Fruit fly (Drosophila melanogaster) whole organism, embryonic: ENCODE measurements around the gene CG15418.

Experiments
- Asciz ChIP-seq: fragments of 200-800 bp; sonication (Bioruptor generic); optimal IDR thresholded peaks from 2 replicates; lab custom pipeline; 2017; ENCODE audit warnings: missing biosample characterization, mild to moderate bottlenecking, missing genetic modification characterization, missing genetic modification reagents
- B-H2 ChIP-seq: fragments of 200-800 bp; sonication (Bioruptor generic); optimal IDR thresholded peaks from 2 replicates; lab custom pipeline; 2018; ENCODE audit warnings: missing biosample characterization, mild to moderate bottlenecking, missing genetic modification characterization
- CG11560 ChIP-seq: fragments of 200-800 bp; sonication (Bioruptor generic); IDR thresholded peaks from 3 replicates; pipeline ENCODE4 v1.3.6; 2022; ENCODE audit warnings: missing biosample characterization, missing genetic modification characterization
- CG11723 ChIP-seq: fragments of 200-800 bp; sonication (Bioruptor generic); optimal IDR thresholded peaks from 2 replicates; lab custom pipeline; 2017; ENCODE audit warnings: missing biosample characterization, mild to moderate bottlenecking, missing genetic modification characterization
- CG12299 ChIP-seq: fragments of 200-800 bp; sonication (Bioruptor generic); optimal IDR thresholded peaks from 2 replicates; lab custom pipeline; 2018; ENCODE audit warnings: missing biosample characterization, mild to moderate bottlenecking, missing genetic modification characterization
- CG13287 ChIP-seq: fragments of 200-800 bp; sonication (Bioruptor generic); IDR thresholded peaks from 2 replicates; pipeline ENCODE4 v1.3.6; 2022; ENCODE audit warnings: missing biosample characterization, missing genetic modification characterization; ENCODE audit not compliant: partially characterized antibody
- CG14710 ChIP-seq: fragments of 200-800 bp; sonication (Bioruptor generic); optimal IDR thresholded peaks from 3 replicates; lab custom pipeline; 2019; ENCODE audit warnings: missing biosample characterization, mild to moderate bottlenecking, missing genetic modification characterization, moderate library complexity
- CG15479 ChIP-seq: fragments of 200-800 bp; sonication (Bioruptor generic); optimal IDR thresholded peaks from 3 replicates; lab custom pipeline; 2019; ENCODE audit warnings: missing biosample characterization, mild to moderate bottlenecking, missing genetic modification characterization, moderate library complexity
- CG15514 ChIP-seq: fragments of 200-800 bp; sonication (Bioruptor generic); optimal IDR thresholded peaks from 3 replicates; lab custom pipeline; 2017; ENCODE audit warnings: missing biosample characterization, missing genetic modification characterization, mild to moderate bottlenecking, moderate library complexity, missing genetic modification reagents
- CG16815 ChIP-seq: fragments of 200-800 bp; sonication (Bioruptor generic); optimal IDR thresholded peaks from 3 replicates; lab custom pipeline; 2017; ENCODE audit warnings: missing biosample characterization, mild to moderate bottlenecking, missing genetic modification characterization
- CG17361 ChIP-seq: fragments of 200-800 bp; sonication (Bioruptor generic); IDR thresholded peaks from 3 replicates; pipeline ENCODE4 v1.3.6; 2022; ENCODE audit warnings: missing biosample characterization, missing genetic modification characterization
- CG3995 ChIP-seq: fragments of 200-800 bp; sonication (Bioruptor generic); optimal IDR thresholded peaks from 3 replicates; lab custom pipeline; 2016; ENCODE audit warnings: missing biosample characterization, missing genetic modification characterization
- CG4328 ChIP-seq: fragments of 200-800 bp; sonication (Bioruptor generic); optimal IDR thresholded peaks from 3 replicates; lab custom pipeline; 2017; ENCODE audit warnings: missing biosample characterization, missing genetic modification reagents, missing genetic modification characterization
- CG4360 ChIP-seq: fragments of 200-800 bp; sonication (Bioruptor generic); IDR thresholded peaks from 2 replicates; pipeline ENCODE4 v1.3.6; 2022; ENCODE audit warnings: missing biosample characterization, missing genetic modification characterization
- CG4617 ChIP-seq: fragments of 200-800 bp; sonication (Bioruptor generic); optimal IDR thresholded peaks from 3 replicates; lab custom pipeline; 2016; ENCODE audit warnings: missing biosample characterization, missing genetic modification characterization, borderline replicate concordance
- CG6654 ChIP-seq: fragments of 200-800 bp; sonication (Bioruptor generic); optimal IDR thresholded peaks from 2 replicates; lab custom pipeline; 2017; ENCODE audit warnings: missing biosample characterization, mild to moderate bottlenecking, missing genetic modification characterization
- CG6791 ChIP-seq: fragments of 200-800 bp; sonication (Bioruptor generic); IDR thresholded peaks from 3 replicates; pipeline ENCODE4 v1.3.6; 2022; ENCODE audit warnings: missing biosample characterization, missing genetic modification characterization; ENCODE audit not compliant: partially characterized antibody
- CG7556 ChIP-seq: fragments of 200-800 bp; sonication (Bioruptor generic); optimal IDR thresholded peaks from 2 replicates; lab custom pipeline; 2017; ENCODE audit warnings: missing biosample characterization, mild to moderate bottlenecking, missing genetic modification characterization
- CG8924 ChIP-seq: fragments of 200-800 bp; optimal IDR thresholded peaks from 3 replicates; lab custom pipeline; 2019; ENCODE audit warnings: missing biosample characterization, mild to moderate bottlenecking, missing genetic modification characterization, moderate library complexity
- CTCF ChIP-seq: fragments of 200-800 bp; sonication (Bioruptor generic); optimal IDR thresholded peaks from 2 replicates; lab custom pipeline; 2017; ENCODE audit warnings: missing biosample characterization, mild to moderate bottlenecking, missing genetic modification characterization, moderate library complexity
- Chrac-16 ChIP-seq: fragments of 200-800 bp; sonication (Bioruptor generic); optimal IDR thresholded peaks from 3 replicates; lab custom pipeline; 2016; ENCODE audit warnings: missing biosample characterization, missing genetic modification characterization
- CoRest ChIP-seq: fragments of 200-800 bp; sonication (Bioruptor generic); optimal IDR thresholded peaks from 3 replicates; lab custom pipeline; 2018; ENCODE audit warnings: missing biosample characterization, mild to moderate bottlenecking, missing genetic modification characterization, moderate library complexity
- CrebB ChIP-seq: fragments of 200-800 bp; sonication (Bioruptor generic); optimal IDR thresholded peaks from 3 replicates; lab custom pipeline; 2018; ENCODE audit warnings: missing biosample characterization, mild to moderate bottlenecking, missing genetic modification characterization
- Dll ChIP-seq: fragments of 200-800 bp; sonication (Bioruptor generic); IDR thresholded peaks from 4 replicates; pipeline ENCODE4 v1.3.6; 2022; ENCODE audit warnings: missing biosample characterization, missing genetic modification characterization; ENCODE audit not compliant: partially characterized antibody
- Mrtf ChIP-seq: fragments of 200-800 bp; sonication (Bioruptor generic); IDR thresholded peaks from 3 replicates; pipeline ENCODE4 v1.3.6; 2022; ENCODE audit warnings: missing biosample characterization, missing genetic modification characterization
- Nf-YA ChIP-seq: fragments of 200-800 bp; sonication (Bioruptor generic); IDR thresholded peaks from 2 replicates; pipeline ENCODE4 v1.3.6; 2022; ENCODE audit warnings: missing biosample characterization, missing genetic modification characterization
- Nf-YB ChIP-seq: fragments of 200-800 bp; sonication (Bioruptor generic); optimal IDR thresholded peaks from 3 replicates; lab custom pipeline; 2019; ENCODE audit warnings: missing biosample characterization, mild to moderate bottlenecking, missing genetic modification characterization, moderate library complexity
- NfI ChIP-seq: fragments of 200-800 bp; sonication (Bioruptor generic); optimal IDR thresholded peaks from 3 replicates; lab custom pipeline; 2018; ENCODE audit warnings: missing biosample characterization, mild to moderate bottlenecking, missing genetic modification characterization, moderate library complexity
- Ravus ChIP-seq: fragments of 200-800 bp; sonication (Bioruptor generic); IDR thresholded peaks from 2 replicates; pipeline ENCODE4 v1.3.6; 2022; ENCODE audit warnings: missing biosample characterization, missing genetic modification characterization
- Side ChIP-seq: fragments of 200-800 bp; sonication (Bioruptor generic); optimal IDR thresholded peaks from 2 replicates; lab custom pipeline; 2016; ENCODE audit warnings: missing biosample characterization, missing genetic modification characterization
- az2 ChIP-seq: fragments of 200-800 bp; sonication (Bioruptor generic); optimal IDR thresholded peaks from 3 replicates; lab custom pipeline; 2016; ENCODE audit warnings: missing biosample characterization, missing genetic modification characterization
- chinmo ChIP-seq: fragments of 200-800 bp; sonication (Bioruptor generic); IDR thresholded peaks from 4 replicates; pipeline ENCODE4 v1.3.6; 2022; ENCODE audit warnings: missing biosample characterization, missing genetic modification characterization; ENCODE audit not compliant: partially characterized antibody
- crc ChIP-seq: fragments of 200-800 bp; sonication (Bioruptor generic); optimal IDR thresholded peaks from 2 replicates; lab custom pipeline; 2016; ENCODE audit warnings: missing biosample characterization, missing genetic modification characterization
- cwo ChIP-seq: fragments of 200-800 bp; sonication (Bioruptor generic); optimal IDR thresholded peaks from 3 replicates; lab custom pipeline; 2017; ENCODE audit warnings: missing biosample characterization, missing genetic modification characterization, mild to moderate bottlenecking, moderate library complexity, missing genetic modification reagents
- dimm ChIP-seq: fragments of 200-800 bp; sonication (Bioruptor generic); IDR thresholded peaks from 2 replicates; pipeline ENCODE4 v1.3.6; 2022; ENCODE audit warnings: missing biosample characterization, missing genetic modification characterization
- gcm ChIP-seq: fragments of 200-800 bp; sonication (Bioruptor generic); optimal IDR thresholded peaks from 2 replicates; lab custom pipeline; 2019; ENCODE audit warnings: missing biosample characterization, mild to moderate bottlenecking, missing genetic modification characterization, moderate library complexity
- her ChIP-seq: fragments of 200-800 bp; sonication (Bioruptor generic); optimal IDR thresholded peaks from 2 replicates; lab custom pipeline; 2016; ENCODE audit warnings: missing biosample characterization, missing genetic modification characterization
- insv ChIP-seq, 2 experiments: fragments of 200-800 bp; sonication (Bioruptor generic); optimal IDR thresholded peaks; 3 replicates each; lab custom pipeline; 2016 to 2018; ENCODE audit warnings: missing biosample characterization in 2 of 2, missing genetic modification characterization in 2 of 2
- kay ChIP-seq: fragments of 200-800 bp; sonication (Bioruptor generic); optimal IDR thresholded peaks from 2 replicates; lab custom pipeline; 2016; ENCODE audit warnings: missing biosample characterization, missing genetic modification characterization
- nau ChIP-seq: fragments of 200-800 bp; sonication (Bioruptor generic); optimal IDR thresholded peaks from 3 replicates; lab custom pipeline; 2017; ENCODE audit warnings: missing biosample characterization, mild to moderate bottlenecking, missing genetic modification characterization, missing genetic modification reagents
- nmo ChIP-seq: fragments of 200-800 bp; sonication (Bioruptor generic); optimal IDR thresholded peaks from 2 replicates; lab custom pipeline; 2018; ENCODE audit warnings: missing biosample characterization, mild to moderate bottlenecking, missing genetic modification characterization, moderate library complexity
- oc ChIP-seq: fragments of 200-800 bp; sonication (Bioruptor generic); optimal IDR thresholded peaks from 2 replicates; lab custom pipeline; 2018; ENCODE audit warnings: missing biosample characterization, mild to moderate bottlenecking, missing genetic modification characterization, moderate library complexity
- pros ChIP-seq: fragments of 200-800 bp; sonication (Bioruptor generic); optimal IDR thresholded peaks from 3 replicates; lab custom pipeline; 2019; ENCODE audit warnings: missing biosample characterization, mild to moderate bottlenecking, missing genetic modification characterization, moderate library complexity
- sens ChIP-seq: fragments of 200-800 bp; sonication (Bioruptor generic); peaks from one replicate; lab custom pipeline; 2016; ENCODE audit warnings: missing biosample characterization, missing genetic modification characterization
- sens-2 ChIP-seq: fragments of 200-800 bp; sonication (Bioruptor generic); IDR thresholded peaks from 2 replicates; pipeline ENCODE4 v1.3.6; 2022; ENCODE audit warnings: missing biosample characterization, missing genetic modification characterization
- trh ChIP-seq: fragments of 200-800 bp; sonication (Bioruptor generic); optimal IDR thresholded peaks from 2 replicates; lab custom pipeline; 2016; ENCODE audit warnings: missing biosample characterization, missing genetic modification characterization
- unc-4 ChIP-seq: fragments of 200-800 bp; sonication (Bioruptor generic); IDR thresholded peaks from 2 replicates; pipeline ENCODE4 v1.3.6; 2022; ENCODE audit warnings: missing biosample characterization, missing genetic modification characterization; ENCODE audit not compliant: partially characterized antibody
- zen ChIP-seq: fragments of 200-800 bp; sonication (Bioruptor generic); optimal IDR thresholded peaks from 3 replicates; lab custom pipeline; 2018; ENCODE audit warnings: missing biosample characterization, mild to moderate bottlenecking, missing genetic modification characterization, moderate library complexity

The CG15418 gene

DNA sequence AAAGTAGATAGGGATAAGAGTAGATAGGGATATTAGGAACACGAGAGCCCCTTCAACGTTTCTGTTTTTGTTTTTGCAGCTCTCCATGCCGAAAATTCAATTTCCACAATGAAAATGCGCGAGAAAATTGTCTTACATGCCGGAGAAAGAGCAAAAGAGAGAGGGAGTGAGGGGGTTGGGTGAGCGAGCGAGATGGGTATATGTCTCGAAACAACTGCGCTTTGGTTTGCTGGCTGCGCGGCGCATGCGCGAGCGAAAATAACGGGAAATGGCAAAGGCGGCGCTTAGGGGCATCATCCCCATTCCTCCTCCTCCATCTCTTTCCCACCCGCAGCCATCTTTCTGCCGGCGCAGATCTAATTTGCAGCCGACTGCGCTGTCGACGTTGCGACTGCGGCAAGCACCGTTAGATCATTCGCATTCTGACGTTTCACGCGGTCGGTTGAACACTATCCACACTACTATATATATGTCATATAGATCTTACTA is 40.8 kb upstream of the CG15418 start, which contains the start of gene Drgx (continued):
- TF ChIP-seq nau (GFP tag; lab: Kevin White, UChicago) (no peak), pros (GFP tag; lab: Kevin White, UChicago) (peak; percentile 66), chinmo (peak; percentile 58; the same call in 1 of the 4 replicates), B-H2 (GFP tag; lab: Kevin White, UChicago) (no peak), oc (tag; lab: Kevin White, UChicago) (no peak), CrebB (tag; lab: Kevin White, UChicago) (no peak), Nf-YA (peak; percentile 92), CG16815 (no peak), sens-2 (GFP tag; lab: Robert Waterston, UW) (no peak), CG15479 (GFP tag; lab: Kevin White, UChicago) (peak; percentile 24), NfI (GFP tag; lab: Kevin White, UChicago) (no peak), CG4617 (no peak), insv (GFP tag; optimal IDR thresholded peaks at IDR 0.05; lab: Kevin White, UChicago) (no peak), CG7556 (GFP tag; lab: Kevin White, UChicago) (no peak), CG13287 (GFP tag; lab: Robert Waterston, UW) (peak; percentile 31; the same call in 1 of the 2 replicates), CG3995 (GFP tag; lab: Kevin White, UChicago) (no peak), unc-4 (GFP tag; lab: Robert Waterston, UW) (0 out of 2 replicates have a peak, but pooled peaks have one; percentile 14), CG8924 (no peak), CoRest (tag; lab: Kevin White, UChicago) (peak; percentile 6), CG4328 (GFP tag; lab: Kevin White, UChicago) (no peak), sens (GFP tag; lab: Kevin White, UChicago) (no peak), Side (GFP tag; lab: Kevin White, UChicago) (no peak), CG15514 (GFP tag; lab: Kevin White, UChicago) (no peak), crc (no peak), CG6654 (GFP tag; lab: Kevin White, UChicago) (no peak), gcm (GFP tag; lab: Kevin White, UChicago) (no peak), dimm (no peak), her (no peak), CG12299 (tag; lab: Kevin White, UChicago) (no peak), nmo (GFP tag; lab: Kevin White, UChicago) (peak; percentile 9), CTCF (GFP tag; lab: Kevin White, UChicago) (peak; percentile 14), Asciz (GFP tag; lab: Kevin White, UChicago) (no peak), zen (tag; lab: Kevin White, UChicago) (no peak), Dll (GFP tag; lab: Robert Waterston, UW) (0 out of 4 replicates have a peak, but pooled peaks have one; percentile 20), Ravus (no peak), CG17361 (GFP tag; lab: Robert Waterston, UW) (no peak), CG11560 (no peak), CG11723 (GFP tag; lab: Kevin White, UChicago) (no peak), Nf-YB (GFP tag; lab: Kevin White, UChicago) (peak; percentile 98), kay (no peak), CG6791 (GFP tag; lab: Robert Waterston, UW) (0 out of 3 replicates have a peak, but pooled peaks have one; percentile 39), CG14710 (tag; lab: Kevin White, UChicago) (no peak), cwo (GFP tag; lab: Kevin White, UChicago) (no peak), trh (no peak), Chrac-16 (no peak), Mrtf (GFP tag; lab: Robert Waterston, UW) (no peak), CG4360 (no peak), az2 (no peak)
